Fruit fly (Drosophila melanogaster) whole organism, prepupa: ENCODE data around the gene CG3491.

Source experiments
- Blimp-1 ChIP-seq: fragments of 200-800 bp; sonication (Bioruptor generic); optimal IDR thresholded peaks from 3 replicates; lab custom pipeline; 2017; ENCODE audit warnings: missing biosample characterization, missing genetic modification characterization, mild to moderate bottlenecking, moderate library complexity, missing genetic modification reagents
- CG4318 ChIP-seq: fragments of 200-800 bp; sonication (Bioruptor generic); optimal IDR thresholded peaks from 3 replicates; lab custom pipeline; 2017; ENCODE audit warnings: missing biosample characterization, mild to moderate bottlenecking, missing genetic modification characterization
- CG6792 ChIP-seq: fragments of 200-800 bp; sonication (Bioruptor generic); optimal IDR thresholded peaks from 3 replicates; lab custom pipeline; 2016; ENCODE audit warnings: missing biosample characterization, missing genetic modification characterization
- Hr39 ChIP-seq: fragments of 200-800 bp; sonication (Bioruptor generic); optimal IDR thresholded peaks from 2 replicates; lab custom pipeline; 2016; ENCODE audit warnings: missing biosample characterization, missing genetic modification characterization
- Smox ChIP-seq: fragments of 200-800 bp; sonication (Bioruptor generic); optimal IDR thresholded peaks from 3 replicates; lab custom pipeline; 2016; ENCODE audit warnings: missing biosample characterization, missing genetic modification characterization
- Sox15 ChIP-seq: fragments of 200-800 bp; sonication (Bioruptor generic); optimal IDR thresholded peaks from 3 replicates; lab custom pipeline; 2016; ENCODE audit warnings: missing biosample characterization, missing genetic modification characterization
- fd59A ChIP-seq: fragments of 200-800 bp; sonication (Bioruptor generic); optimal IDR thresholded peaks from 2 replicates; lab custom pipeline; 2017; ENCODE audit warnings: missing biosample characterization, mild to moderate bottlenecking, missing genetic modification characterization, missing genetic modification reagents
- fd85E ChIP-seq: fragments of 200-800 bp; sonication (Bioruptor generic); optimal IDR thresholded peaks from 3 replicates; lab custom pipeline; 2016; ENCODE audit warnings: missing biosample characterization, missing genetic modification characterization
- salr ChIP-seq, 2 experiments: fragments of 200-800 bp; sonication (Bioruptor generic); optimal IDR thresholded peaks; 3 replicates each; lab custom pipeline; 2016 to 2018; ENCODE audit warnings: missing biosample characterization in 2 of 2, missing genetic modification characterization in 2 of 2, mild to moderate bottlenecking in 1 of 2
- topi ChIP-seq: fragments of 200-800 bp; sonication (Bioruptor generic); optimal IDR thresholded peaks from 3 replicates; lab custom pipeline; 2016; ENCODE audit warnings: missing biosample characterization, missing genetic modification characterization

dm6 chr2L:14972133-14972532 lies 47.7 kb downstream of the CG3491 start, which contains the start of gene side-II:
- TF ChIP-seq Blimp-1 (GFP tag; lab: Kevin White, UChicago), result no peak
- TF ChIP-seq Smox, result no peak
- TF ChIP-seq Hr39 (GFP tag; lab: Kevin White, UChicago), result no peak
- TF ChIP-seq salr (GFP tag; optimal IDR thresholded peaks at IDR 0.05; lab: Kevin White, UChicago), result no peak
- TF ChIP-seq CG4318 (GFP tag; lab: Kevin White, UChicago), result no peak
- no peak for TF ChIP-seq fd85E (GFP tag; lab: Kevin White, UChicago)
- TF ChIP-seq fd59A (GFP tag; lab: Kevin White, UChicago), result no peak
- TF ChIP-seq topi (GFP tag; lab: Kevin White, UChicago), result no peak
- TF ChIP-seq CG6792 (GFP tag; lab: Kevin White, UChicago), result no peak
- no peak for TF ChIP-seq Sox15
